Worm (Caenorhabditis elegans) whole organism, late embryonic: ENCODE data around the gene sucl-1.

Experiments used
- ama-1 ChIP-seq: fragments of 150-350 bp; optimal IDR thresholded peaks from 2 replicates; lab custom pipeline; 2014
- ceh-48 ChIP-seq: sonication (generic microtip); optimal IDR thresholded peaks from 2 replicates; lab custom pipeline; 2016; ENCODE audit warnings: missing genetic modification characterization, inconsistent platforms, missing compliant biosample characterization
- dve-1 ChIP-seq: sonication (generic microtip); optimal IDR thresholded peaks from 2 replicates; lab custom pipeline; 2017; ENCODE audit warnings: antibody characterized with exemption, mild to moderate bottlenecking, missing genetic modification characterization, missing compliant biosample characterization
- elt-2 ChIP-seq: sonication (generic microtip); optimal IDR thresholded peaks from 2 replicates; lab custom pipeline; 2016; ENCODE audit warnings: missing genetic modification reagents, missing genetic modification characterization, missing compliant biosample characterization
- mec-3 ChIP-seq: sonication (generic microtip); optimal IDR thresholded peaks from 2 replicates; lab custom pipeline; 2016; ENCODE audit warnings: borderline replicate concordance, missing genetic modification characterization, missing compliant biosample characterization
- nhr-11 ChIP-seq: fragments of 150-350 bp; optimal IDR thresholded peaks from 2 replicates; lab custom pipeline; 2014; ENCODE audit warnings: missing biosample characterization, missing genetic modification characterization
- pag-3 ChIP-seq: sonication (generic microtip); optimal IDR thresholded peaks from 2 replicates; lab custom pipeline; 2016; ENCODE audit warnings: missing compliant biosample characterization, missing genetic modification characterization, borderline replicate concordance
- ttx-3 ChIP-seq: sonication (generic microtip); optimal IDR thresholded peaks from 2 replicates; lab custom pipeline; 2016; ENCODE audit warnings: missing genetic modification reagents, missing genetic modification characterization, missing compliant biosample characterization

DNA sequence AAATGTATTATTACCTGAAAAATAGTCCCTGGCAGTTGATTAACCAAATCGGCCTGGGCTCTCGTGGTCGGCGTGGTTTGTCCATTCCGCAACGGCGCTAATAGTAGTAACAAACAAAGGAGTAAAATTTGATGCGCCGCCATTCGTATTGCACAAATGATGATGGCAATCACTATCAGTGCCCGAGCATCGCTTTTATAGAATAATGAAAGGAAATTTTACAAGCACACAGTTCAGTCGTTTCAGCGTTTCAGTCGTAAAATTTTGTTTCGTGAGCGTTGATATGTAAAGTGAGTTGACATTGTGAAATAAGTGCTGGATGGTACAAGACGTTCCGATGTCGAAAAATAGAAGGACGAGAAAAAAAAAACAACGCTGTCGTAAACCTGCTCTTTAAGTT, 17.9 kb downstream of the sucl-1 start, which contains the start of gene Y16B4A.2:
- no peak for TF ChIP-seq nhr-11 (tag; lab: Kevin White, UChicago)
- no peak for TF ChIP-seq ceh-48 (tag; lab: Kevin White, UChicago)
- no peak for TF ChIP-seq ama-1 (lab: Kevin White, UChicago)
- TF ChIP-seq pag-3 (tag; lab: Kevin White, UChicago): no peak
- TF ChIP-seq elt-2 (tag; lab: Kevin White, UChicago): no peak
- no peak for TF ChIP-seq ttx-3 (tag; lab: Kevin White, UChicago)
- TF ChIP-seq mec-3 (tag; lab: Kevin White, UChicago): no peak
- TF ChIP-seq dve-1: no peak
